Worm (Caenorhabditis elegans): Measurements from ENCODE around the gene W04G3.12.

- TF ChIP-seq snpc-4 (tag; optimal IDR thresholded peaks at IDR 0.05), result peak; percentile 5
- TF ChIP-seq fkh-10 (GFP tag; optimal IDR thresholded peaks at IDR 0.05), result peak; percentile 0
- TF ChIP-seq ama-1 (optimal IDR thresholded peaks at IDR 0.05), result peak; percentile 76
- TF ChIP-seq ZK546.5 (tag; optimal IDR thresholded peaks at IDR 0.05), result no peak
- peak; percentile 90 for TF ChIP-seq tbx-2 (tag; optimal IDR thresholded peaks at IDR 0.05)
- TF ChIP-seq nhr-11 (tag; optimal IDR thresholded peaks at IDR 0.05), result peak; percentile 67
- peak; percentile 82 for TF ChIP-seq ceh-28 (tag; optimal IDR thresholded peaks at IDR 0.05)
- TF ChIP-seq nhr-25 (tag; optimal IDR thresholded peaks at IDR 0.05), result peak; percentile 94
- TF ChIP-seq ztf-11 (tag; optimal IDR thresholded peaks at IDR 0.05), result no peak
- TF ChIP-seq pqm-1 (tag; optimal IDR thresholded peaks at IDR 0.05), result no peak
- TF ChIP-seq nfya-1 (tag; optimal IDR thresholded peaks at IDR 0.05; ENCODE audit: insufficient read depth), result peak; percentile 87
These were observed 45.4 kb downstream of the W04G3.12 start for ce11 chrX:11031047-11031695.

Measured in whole organism, L3 larva.